Worm (Caenorhabditis elegans): ENCODE results near the gene nspb-10.

- TF ChIP-seq W03F9.2 (tag; optimal IDR thresholded peaks at IDR 0.05) (no peak), him-1 (tag; optimal IDR thresholded peaks at IDR 0.05) (no peak)
Measured at ce11 chrII:14570541-14571160, 17.4 kb downstream of the nspb-10 start.
